Comparison of ENCODE assay signal across 1 worm cellular context in genomic region chrV:13396426-13396825, ce11.
A peak's percentile ranks its signal among the peaks of the same experiment; 100 is the strongest.
TF ChIP-seq lines count a peak whose summit lies in the region.

No protein-coding gene starts in this region.

TF ChIP-seq in whole organism, late embryonic, 69 proteins besides CTCF, POLR2A, EP300 and RAD21 (continued from another document):
- TF ChIP-seq ztf-16 (tag; optimal IDR thresholded peaks at IDR 0.05; lab: Kevin White, UChicago) (no peak), ceh-14 (tag; optimal IDR thresholded peaks at IDR 0.05; lab: Kevin White, UChicago) (peak; percentile 64), nhr-232 (tag; optimal IDR thresholded peaks at IDR 0.05; lab: Kevin White, UChicago) (no peak), sox-2 (GFP tag; IDR thresholded peaks at IDR 0.05; lab: Robert Waterston, UW) (no peak), ceh-18 (tag; optimal IDR thresholded peaks at IDR 0.05; lab: Kevin White, UChicago) (peak; percentile 29), madf-2 (tag; optimal IDR thresholded peaks at IDR 0.05; lab: Kevin White, UChicago) (peak; percentile 2), ceh-31 (tag; optimal IDR thresholded peaks at IDR 0.05; lab: Kevin White, UChicago) (peak; percentile 75), elt-2 (tag; optimal IDR thresholded peaks at IDR 0.05; lab: Kevin White, UChicago) (peak; percentile 7), unc-55 (GFP tag; optimal IDR thresholded peaks at IDR 0.05; lab: Kevin White, UChicago) (peak; percentile 62), ceh-9 (tag; optimal IDR thresholded peaks at IDR 0.05; lab: Kevin White, UChicago) (no peak), unc-42 (tag; optimal IDR thresholded peaks at IDR 0.05; lab: Kevin White, UChicago) (peak; percentile 66), sdc-2 (tag; optimal IDR thresholded peaks at IDR 0.05; lab: Kevin White, UChicago) (peak; percentile 5), tbx-2 (tag; optimal IDR thresholded peaks at IDR 0.05; lab: Kevin White, UChicago) (peak; percentile 64), lin-11 (tag; optimal IDR thresholded peaks at IDR 0.05; lab: Kevin White, UChicago) (no peak), elt-4 (tag; optimal IDR thresholded peaks at IDR 0.05; lab: Kevin White, UChicago) (no peak), ttx-3 (tag; optimal IDR thresholded peaks at IDR 0.05; lab: Kevin White, UChicago) (no peak), C08G9.2 (tag; optimal IDR thresholded peaks at IDR 0.05; lab: Kevin White, UChicago) (peak; percentile 23), lim-6 (tag; optimal IDR thresholded peaks at IDR 0.05; lab: Kevin White, UChicago) (no peak), pha-4 (tag; optimal IDR thresholded peaks at IDR 0.05; lab: Kevin White, UChicago) (no peak), ceh-34 (tag; optimal IDR thresholded peaks at IDR 0.05; lab: Kevin White, UChicago) (peak; percentile 72), rnt-1 (tag; optimal IDR thresholded peaks at IDR 0.05; lab: Kevin White, UChicago) (peak; percentile 6), T23F11.4 (GFP tag; optimal IDR thresholded peaks at IDR 0.05; lab: Kevin White, UChicago) (peak; percentile 51), hlh-8 (tag; optimal IDR thresholded peaks at IDR 0.05; lab: Kevin White, UChicago) (peak; percentile 34), fkh-6 (tag; optimal IDR thresholded peaks at IDR 0.05; lab: Kevin White, UChicago) (no peak), dve-1 (tag; optimal IDR thresholded peaks at IDR 0.05; lab: Kevin White, UChicago) (no peak), ahr-1 (tag; optimal IDR thresholded peaks at IDR 0.05; lab: Kevin White, UChicago) (peak; percentile 17), ceh-6 (GFP tag; optimal IDR thresholded peaks at IDR 0.05; lab: Kevin White, UChicago) (peak; percentile 24), F13H6.1 (tag; optimal IDR thresholded peaks at IDR 0.05; lab: Kevin White, UChicago) (no peak), fax-1 (tag; optimal IDR thresholded peaks at IDR 0.05; lab: Kevin White, UChicago) (peak; percentile 5), C38D4.7 (GFP tag; optimal IDR thresholded peaks at IDR 0.05; lab: Kevin White, UChicago) (peak; percentile 25), hlh-6 (tag; optimal IDR thresholded peaks at IDR 0.05; lab: Kevin White, UChicago) (peak; percentile 60), pag-3 (tag; optimal IDR thresholded peaks at IDR 0.05; lab: Kevin White, UChicago; ENCODE audit: borderline replicate concordance) (no peak)
